Fruit fly (Drosophila melanogaster): ENCODE data around the gene CG15020.

The CG15020 gene

DNA sequence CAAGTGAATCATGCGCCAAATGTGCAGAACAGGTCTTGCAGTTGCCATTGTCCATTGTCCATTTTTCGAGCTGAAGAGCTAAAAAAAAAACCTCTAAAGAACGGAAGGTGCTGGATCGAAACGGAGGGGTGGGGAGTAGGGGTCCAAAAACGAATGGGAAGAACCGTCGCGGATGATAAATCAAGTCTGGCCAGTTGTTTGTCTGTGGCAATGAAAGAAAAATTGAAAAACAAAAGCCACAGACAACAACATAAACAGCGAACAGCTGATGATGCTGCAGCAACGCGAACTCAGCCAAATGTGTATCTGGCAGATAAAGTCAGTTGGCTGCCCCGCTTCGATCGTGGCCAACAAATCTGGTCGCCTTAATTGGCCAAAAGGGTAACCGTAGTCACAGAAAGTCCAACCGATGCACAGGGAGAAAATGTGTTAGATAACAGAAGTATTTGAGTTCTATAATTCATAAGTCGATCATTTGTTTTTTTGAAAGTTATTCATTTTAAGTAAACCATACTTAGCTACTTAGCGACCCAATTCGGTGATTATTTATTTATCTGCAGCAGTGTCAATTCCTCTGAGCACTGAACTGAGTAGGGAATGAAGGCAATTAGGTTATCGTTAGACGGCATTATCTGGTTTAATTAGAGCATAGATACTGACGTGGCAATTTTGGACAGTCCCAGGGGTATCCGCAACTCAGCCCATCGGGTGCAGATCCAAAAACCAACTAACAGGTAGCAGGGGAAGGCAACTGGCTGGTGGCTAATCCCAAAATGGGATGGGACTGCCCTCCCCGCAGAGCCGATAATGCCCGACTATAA is 12.9 kb upstream of the CG15020 start (continued):
- no peak for TF ChIP-seq nom (GFP tag; optimal IDR thresholded peaks at IDR 0.05)
- no peak for TF ChIP-seq CG7372 (GFP tag; IDR thresholded peaks at IDR 0.05)
- TF ChIP-seq CG9437 (GFP tag; optimal IDR thresholded peaks at IDR 0.05) = no peak
- no peak for TF ChIP-seq CHES-1-like (GFP tag; optimal IDR thresholded peaks at IDR 0.05)
- TF ChIP-seq chinmo (GFP tag; IDR thresholded peaks at IDR 0.05; ENCODE audit: partially characterized antibody) = 0 out of 4 replicates have a peak, but pooled peaks have one; percentile 65
- no peak for TF ChIP-seq CG7963 (GFP tag; IDR thresholded peaks at IDR 0.05; ENCODE audit: partially characterized antibody)
- TF ChIP-seq zf30C (GFP tag; optimal IDR thresholded peaks at IDR 0.05) = peak; percentile 5
- no peak for TF ChIP-seq gcm (GFP tag; optimal IDR thresholded peaks at IDR 0.05)
- TF ChIP-seq CG13296 (GFP tag; optimal IDR thresholded peaks at IDR 0.05) = no peak
- TF ChIP-seq slp2 (GFP tag; optimal IDR thresholded peaks at IDR 0.05) = no peak
- TF ChIP-seq wek (GFP tag; optimal IDR thresholded peaks at IDR 0.05) = no peak
- TF ChIP-seq luna (GFP tag; optimal IDR thresholded peaks at IDR 0.05) = no peak

DNA sequence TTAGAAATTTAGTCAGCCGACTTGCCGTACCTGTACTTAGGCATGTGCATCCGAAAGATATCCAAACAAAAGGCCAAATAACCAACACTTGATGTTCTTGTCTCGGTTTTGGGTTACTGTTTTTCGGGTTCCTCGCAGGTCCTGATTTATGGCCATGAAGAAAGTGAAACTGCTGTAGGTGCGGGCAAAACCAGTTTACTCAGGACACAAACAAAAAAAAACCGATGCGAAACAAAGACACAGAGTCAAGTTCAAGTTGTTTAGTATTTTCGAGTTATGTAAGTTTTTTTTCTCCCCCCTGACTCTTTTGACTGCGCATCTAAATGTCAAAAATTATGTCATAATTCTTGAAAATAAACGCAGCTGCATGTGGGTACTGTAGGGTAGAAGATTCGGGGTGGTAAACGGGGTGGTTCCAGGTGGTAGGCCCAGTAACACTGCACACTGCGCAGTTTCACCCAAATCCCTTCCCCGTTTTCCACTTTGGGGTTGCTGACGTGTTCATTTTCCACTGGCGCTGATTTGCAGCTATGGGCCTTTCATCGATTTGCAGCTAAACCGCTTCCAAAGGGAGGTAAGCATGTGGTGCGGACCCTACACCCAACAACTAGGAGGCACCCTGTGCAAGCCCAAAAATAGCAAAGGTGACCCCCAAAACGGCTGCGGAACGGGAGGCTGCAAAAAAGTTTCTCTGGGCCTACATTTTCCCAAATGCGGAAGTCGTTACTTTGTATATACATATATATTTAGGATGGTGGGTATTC is 12.1 kb upstream of the CG15020 start:
- TF ChIP-seq Xbp1 (GFP tag; optimal IDR thresholded peaks at IDR 0.05) (peak; percentile 80), CG6254 (GFP tag; optimal IDR thresholded peaks at IDR 0.05) (peak; percentile 70), ara (GFP tag; IDR thresholded peaks at IDR 0.05) (peak; percentile 17; the same call in 1 of the 2 replicates), CG8290 (GFP tag; optimal IDR thresholded peaks at IDR 0.05) (no peak), CG8290 (tag; optimal IDR thresholded peaks at IDR 0.05) (peak in 1 of 2 experiments; percentile 1), klu (GFP tag; IDR thresholded peaks at IDR 0.05) (no peak), CG13894 (tag; optimal IDR thresholded peaks at IDR 0.05) (peak; percentile 58), pros (GFP tag; optimal IDR thresholded peaks at IDR 0.05) (peak; percentile 48), CG10654 (GFP tag; optimal IDR thresholded peaks at IDR 0.05) (no peak), Oaz (GFP tag; IDR thresholded peaks at IDR 0.05) (no peak), Nf-YC (tag; optimal IDR thresholded peaks at IDR 0.05) (peak; percentile 88), Gsc (GFP tag; IDR thresholded peaks at IDR 0.05) (no peak), CG10543 (GFP tag; optimal IDR thresholded peaks at IDR 0.05) (peak; percentile 15), abd-A (tag; optimal IDR thresholded peaks at IDR 0.05) (peak; percentile 61), crc (GFP tag; optimal IDR thresholded peaks at IDR 0.05) (no peak), sqz (GFP tag; optimal IDR thresholded peaks at IDR 0.05) (peak; percentile 46), Med (GFP tag) (peak; percentile 6), Hr39 (optimal IDR thresholded peaks at IDR 0.05) (no peak), CG16779 (GFP tag; IDR thresholded peaks at IDR 0.05) (0 out of 2 replicates have a peak, but pooled peaks have one; percentile 13), lab (GFP tag; optimal IDR thresholded peaks at IDR 0.05) (no peak), CG34224 (GFP tag; IDR thresholded peaks at IDR 0.05; ENCODE audit: partially characterized antibody) (0 out of 3 replicates have a peak, but pooled peaks have one; percentile 36), Tbp (GFP tag; optimal IDR thresholded peaks at IDR 0.05) (no peak), onecut (GFP tag; IDR thresholded peaks at IDR 0.05) (peak; percentile 66), Fer3 (tag; optimal IDR thresholded peaks at IDR 0.05) (no peak), ERR (GFP tag; optimal IDR thresholded peaks at IDR 0.05) (peak; percentile 73), cad (GFP tag; optimal IDR thresholded peaks at IDR 0.05) (peak; percentile 81), Rfx (GFP tag; IDR thresholded peaks at IDR 0.05) (0 out of 2 replicates have a peak, but pooled peaks have one; percentile 12), zf30C (GFP tag; optimal IDR thresholded peaks at IDR 0.05) (no peak), CG17361 (GFP tag; IDR thresholded peaks at IDR 0.05) (no peak), tll (GFP tag; optimal IDR thresholded peaks at IDR 0.05) (peak in 1 of 2 experiments; percentile 96), Ravus (GFP tag; IDR thresholded peaks at IDR 0.05) (no peak), tna (GFP tag; IDR thresholded peaks at IDR 0.05; ENCODE audit: partially characterized antibody) (no peak), zen (tag; optimal IDR thresholded peaks at IDR 0.05) (peak; percentile 66), nerfin-1 (tag; optimal IDR thresholded peaks at IDR 0.05) (no peak), Pdp1 (GFP tag; optimal IDR thresholded peaks at IDR 0.05) (peak in 1 of 2 experiments; percentile 74)

Data from whole organism, embryonic.